Worm (Caenorhabditis elegans) whole organism, L2 larva: Measurements from ENCODE around the gene metl-9.

Experiments used
- aly-2 ChIP-seq: fragments of 150-350 bp; optimal IDR thresholded peaks from 2 replicates; lab custom pipeline; 2014; ENCODE audit warnings: missing biosample characterization, missing genetic modification characterization
- blmp-1 ChIP-seq: sonication (generic microtip); optimal IDR thresholded peaks from 2 replicates; lab custom pipeline; 2017; ENCODE audit warnings: missing genetic modification characterization, mild to moderate bottlenecking, missing compliant biosample characterization, antibody characterized with exemption, moderate library complexity; ENCODE audit not compliant: insufficient read depth
- ceh-82 ChIP-seq: fragments of 150-350 bp; optimal IDR thresholded peaks from 2 replicates; lab custom pipeline; 2014; ENCODE audit warnings: missing biosample characterization, missing genetic modification characterization
- egl-27 ChIP-seq: sonication (generic microtip); optimal IDR thresholded peaks from 3 replicates; lab custom pipeline; 2017; ENCODE audit warnings: missing biosample characterization, missing genetic modification reagents, missing genetic modification characterization
- lin-11 ChIP-seq: fragments of 150-350 bp; sonication (generic microtip); optimal IDR thresholded peaks from 2 replicates; lab custom pipeline; 2014; ENCODE audit warnings: missing biosample characterization, missing genetic modification characterization, inconsistent platforms, mixed read lengths
- lsy-2 ChIP-seq, 2 experiments: fragments of 150-350 bp in 1 of 2; sonication (generic microtip) in 1 of 2; optimal IDR thresholded peaks; 2 replicates each; lab custom pipeline; 2014 to 2017; ENCODE audit warnings: missing biosample characterization in 2 of 2, missing genetic modification characterization in 2 of 2
- nhr-11 ChIP-seq: fragments of 150-350 bp; optimal IDR thresholded peaks from 2 replicates; lab custom pipeline; 2014; ENCODE audit warnings: missing biosample characterization, missing genetic modification characterization
- nhr-6 ChIP-seq: fragments of 150-350 bp; optimal IDR thresholded peaks from 2 replicates; lab custom pipeline; 2014; ENCODE audit warnings: missing biosample characterization, missing genetic modification characterization
- sma-3 ChIP-seq: sonication (generic microtip); optimal IDR thresholded peaks from 2 replicates; lab custom pipeline; 2016; ENCODE audit warnings: missing genetic modification reagents, missing genetic modification characterization, missing compliant biosample characterization
- snpc-4 ChIP-seq: fragments of 150-350 bp; optimal IDR thresholded peaks from 2 replicates; lab custom pipeline; 2014; ENCODE audit warnings: missing biosample characterization, missing genetic modification characterization

DNA sequence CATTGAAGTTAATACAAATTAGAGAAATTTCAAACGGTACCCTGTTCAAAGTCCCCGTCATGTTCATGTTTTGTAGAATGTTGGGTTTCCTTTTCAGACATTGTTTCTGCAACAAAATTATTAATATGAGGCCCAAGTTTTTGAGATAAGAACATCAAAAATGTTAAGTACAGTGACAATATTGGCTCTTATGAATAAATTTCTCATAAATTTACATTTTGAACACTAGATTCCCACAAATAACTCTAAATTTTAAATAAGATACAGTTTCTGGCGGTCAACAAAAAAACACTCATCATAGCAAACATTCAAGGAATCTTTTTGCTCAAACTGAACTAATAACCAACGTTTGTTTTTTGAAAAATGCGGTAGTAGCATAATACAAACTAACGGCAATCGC lies 47.3 kb upstream of the metl-9 start, which contains the start of gene H28G03.3:
- TF ChIP-seq lin-11: no peak
- TF ChIP-seq blmp-1 (tag; lab: Kevin White, UChicago): no peak
- no peak for TF ChIP-seq aly-2 (tag; lab: Kevin White, UChicago)
- TF ChIP-seq nhr-11: no peak
- TF ChIP-seq snpc-4 (tag; lab: Kevin White, UChicago): no peak
- TF ChIP-seq nhr-6: no peak
- no peak for TF ChIP-seq egl-27 (tag; lab: Kevin White, UChicago)
- no peak for TF ChIP-seq ceh-82 (tag; lab: Kevin White, UChicago)
- TF ChIP-seq sma-3 (GFP tag; lab: Kevin White, UChicago): no peak
- TF ChIP-seq lsy-2 (tag; optimal IDR thresholded peaks at IDR 0.05; lab: Kevin White, UChicago): no peak
